Worm (Caenorhabditis elegans): ENCODE data around the gene F19D8.2.

ce11 chrX:13855928-13856327 lies 21.7 kb downstream of the F19D8.2 start:
- TF ChIP-seq ets-7 (tag; optimal IDR thresholded peaks at IDR 0.05) (no peak), hmbx-1 (tag; optimal IDR thresholded peaks at IDR 0.05) (no peak), ama-1 (optimal IDR thresholded peaks at IDR 0.05) (no peak), flt-1 (GFP tag; IDR thresholded peaks at IDR 0.05) (no peak), hnd-1 (tag; optimal IDR thresholded peaks at IDR 0.05) (no peak), tra-4 (tag; optimal IDR thresholded peaks at IDR 0.05) (no peak), scrt-1 (GFP tag; IDR thresholded peaks at IDR 0.05) (no peak), pes-1 (GFP tag; IDR thresholded peaks at IDR 0.05) (no peak), hmg-4 (GFP tag; optimal IDR thresholded peaks at IDR 0.05) (no peak)
